Worm (Caenorhabditis elegans): ENCODE measurements around the gene srm-3.

ce11 chrIV:9617358-9617757, 31.4 kb upstream of the srm-3 start:
- TF ChIP-seq B0310.2 (tag; optimal IDR thresholded peaks at IDR 0.05) (no peak), ama-1 (optimal IDR thresholded peaks at IDR 0.05) (no peak), F13C5.2 (tag; optimal IDR thresholded peaks at IDR 0.05) (no peak), sea-1 (GFP tag; conservative IDR thresholded peaks at IDR 0.05) (no peak), aly-1 (tag; optimal IDR thresholded peaks at IDR 0.05) (no peak)
